Worm (Caenorhabditis elegans) whole organism, L3 larva: ENCODE results near the gene ZK470.6.

Source experiments
- R02D3.7 ChIP-seq: fragments of 150-350 bp; optimal IDR thresholded peaks from 2 replicates; lab custom pipeline; 2014; ENCODE audit warnings: missing biosample characterization, missing genetic modification characterization
- ZK546.5 ChIP-seq: sonication (generic microtip); optimal IDR thresholded peaks from 2 replicates; lab custom pipeline; 2017; ENCODE audit warnings: missing biosample characterization, missing genetic modification characterization
- aly-2 ChIP-seq: fragments of 150-350 bp; optimal IDR thresholded peaks from 2 replicates; lab custom pipeline; 2014; ENCODE audit warnings: missing biosample characterization, missing genetic modification characterization
- ama-1 ChIP-seq: fragments of 150-350 bp; optimal IDR thresholded peaks from 2 replicates; lab custom pipeline; 2018
- ceh-16 ChIP-seq: sonication (generic microtip); optimal IDR thresholded peaks from 2 replicates; lab custom pipeline; 2017; ENCODE audit warnings: missing biosample characterization, missing genetic modification characterization
- ceh-28 ChIP-seq: fragments of 150-350 bp; optimal IDR thresholded peaks from 2 replicates; lab custom pipeline; 2014; ENCODE audit warnings: missing biosample characterization, missing genetic modification reagents, missing genetic modification characterization
- ceh-82 ChIP-seq: fragments of 150-350 bp; optimal IDR thresholded peaks from 2 replicates; lab custom pipeline; 2014; ENCODE audit warnings: missing biosample characterization, missing genetic modification characterization
- ceh-9 ChIP-seq: sonication (generic microtip); optimal IDR thresholded peaks from 2 replicates; lab custom pipeline; 2018; ENCODE audit warnings: missing biosample characterization, missing genetic modification characterization
- daf-12 ChIP-seq: fragments of 150-350 bp; optimal IDR thresholded peaks from 2 replicates; lab custom pipeline; 2014; ENCODE audit warnings: missing biosample characterization, missing genetic modification reagents, missing genetic modification characterization
- egl-27 ChIP-seq: sonication (generic microtip); optimal IDR thresholded peaks from 4 replicates; lab custom pipeline; 2017; ENCODE audit warnings: missing biosample characterization, missing genetic modification reagents, missing genetic modification characterization
- egl-5 ChIP-seq: fragments of 150-350 bp; optimal IDR thresholded peaks from 2 replicates; lab custom pipeline; 2017; ENCODE audit warnings: missing biosample characterization, missing genetic modification reagents, missing genetic modification characterization, inconsistent platforms
- elt-1 ChIP-seq: fragments of 150-350 bp; optimal IDR thresholded peaks from 2 replicates; lab custom pipeline; 2014; ENCODE audit warnings: missing biosample characterization, missing genetic modification characterization
- elt-2 ChIP-seq: sonication (generic microtip); optimal IDR thresholded peaks from 2 replicates; lab custom pipeline; 2016; ENCODE audit warnings: missing genetic modification reagents, mild to moderate bottlenecking, missing genetic modification characterization, missing compliant biosample characterization
- elt-3 ChIP-seq, 3 experiments: fragments of 150-350 bp in 1 of 3; sonication (generic microtip) in 2 of 3; optimal IDR thresholded peaks; 2 replicates in 2 of 3; 4 replicates in 1 of 3; lab custom pipeline; 2014 to 2017; ENCODE audit warnings: missing biosample characterization in 3 of 3, missing genetic modification characterization in 3 of 3
- eor-1 ChIP-seq, 2 experiments: fragments of 150-350 bp; optimal IDR thresholded peaks; 2 replicates each; lab custom pipeline; 2014 to 2018; ENCODE audit warnings: missing biosample characterization in 2 of 2, missing genetic modification characterization in 2 of 2
- fkh-10 ChIP-seq: sonication (generic microtip); optimal IDR thresholded peaks from 2 replicates; lab custom pipeline; 2017; ENCODE audit warnings: missing biosample characterization, missing genetic modification reagents, missing genetic modification characterization
- fkh-2 ChIP-seq: fragments of 150-350 bp; optimal IDR thresholded peaks from 2 replicates; lab custom pipeline; 2014; ENCODE audit warnings: missing biosample characterization, missing genetic modification reagents, missing genetic modification characterization
- fos-1 ChIP-seq: fragments of 150-350 bp; optimal IDR thresholded peaks from 2 replicates; lab custom pipeline; 2014; ENCODE audit warnings: missing biosample characterization, missing genetic modification characterization
- hmg-11 ChIP-seq: sonication (generic microtip); optimal IDR thresholded peaks from 2 replicates; lab custom pipeline; 2016; ENCODE audit warnings: missing genetic modification characterization, missing compliant biosample characterization
- jun-1 ChIP-seq: fragments of 150-350 bp; optimal IDR thresholded peaks from 2 replicates; lab custom pipeline; 2014; ENCODE audit warnings: missing biosample characterization, missing genetic modification reagents, missing genetic modification characterization
- lin-15B ChIP-seq: fragments of 150-350 bp; optimal IDR thresholded peaks from 2 replicates; lab custom pipeline; 2014; ENCODE audit warnings: missing biosample characterization, missing genetic modification characterization
- lin-39 ChIP-seq: fragments of 150-350 bp; optimal IDR thresholded peaks from 2 replicates; lab custom pipeline; 2018; ENCODE audit warnings: missing biosample characterization, missing genetic modification reagents, missing genetic modification characterization
- lsy-12 ChIP-seq: sonication (generic microtip); optimal IDR thresholded peaks from 2 replicates; lab custom pipeline; 2016; ENCODE audit warnings: mild to moderate bottlenecking, missing genetic modification characterization, missing compliant biosample characterization
- mdl-1 ChIP-seq: fragments of 150-350 bp; optimal IDR thresholded peaks from 2 replicates; lab custom pipeline; 2014; ENCODE audit warnings: missing biosample characterization, missing genetic modification characterization
- nfya-1 ChIP-seq: sonication (generic microtip); optimal IDR thresholded peaks from 2 replicates; lab custom pipeline; 2017; ENCODE audit warnings: missing genetic modification characterization, mild to moderate bottlenecking, missing compliant biosample characterization, antibody characterized with exemption, moderate library complexity; ENCODE audit not compliant: insufficient read depth
- nhr-11 ChIP-seq: fragments of 150-350 bp; optimal IDR thresholded peaks from 2 replicates; lab custom pipeline; 2014; ENCODE audit warnings: missing biosample characterization, missing genetic modification characterization
- nhr-12 ChIP-seq: fragments of 150-350 bp; optimal IDR thresholded peaks from 2 replicates; lab custom pipeline; 2014; ENCODE audit warnings: missing biosample characterization, missing genetic modification characterization
- nhr-23 ChIP-seq: fragments of 150-350 bp; optimal IDR thresholded peaks from 2 replicates; lab custom pipeline; 2014; ENCODE audit warnings: missing biosample characterization, missing genetic modification reagents, missing genetic modification characterization
- nhr-237 ChIP-seq: fragments of 150-350 bp; optimal IDR thresholded peaks from 2 replicates; lab custom pipeline; 2014; ENCODE audit warnings: missing biosample characterization, missing genetic modification characterization
- nhr-25 ChIP-seq: sonication (generic microtip); optimal IDR thresholded peaks from 2 replicates; lab custom pipeline; 2017; ENCODE audit warnings: missing biosample characterization, missing genetic modification characterization
- nhr-28 ChIP-seq: fragments of 150-350 bp; optimal IDR thresholded peaks from 2 replicates; lab custom pipeline; 2014; ENCODE audit warnings: missing biosample characterization, missing genetic modification characterization
- nhr-43 ChIP-seq: sonication (generic microtip); optimal IDR thresholded peaks from 2 replicates; lab custom pipeline; 2016; ENCODE audit warnings: mild to moderate bottlenecking, missing genetic modification characterization, missing compliant biosample characterization; ENCODE audit not compliant: poor library complexity, severe bottlenecking
- nhr-67 ChIP-seq: fragments of 150-350 bp; optimal IDR thresholded peaks from 2 replicates; lab custom pipeline; 2014; ENCODE audit warnings: missing biosample characterization, missing genetic modification characterization
- nhr-76 ChIP-seq: fragments of 150-350 bp; sonication (generic microtip); optimal IDR thresholded peaks from 5 replicates; lab custom pipeline; 2014; ENCODE audit warnings: missing biosample characterization, missing genetic modification characterization
- nhr-77 ChIP-seq: fragments of 150-350 bp; optimal IDR thresholded peaks from 2 replicates; lab custom pipeline; 2014; ENCODE audit warnings: missing biosample characterization, missing genetic modification characterization
- pha-4 ChIP-seq: fragments of 150-350 bp; optimal IDR thresholded peaks from 2 replicates; lab custom pipeline; 2014; ENCODE audit warnings: missing biosample characterization, missing genetic modification reagents, missing genetic modification characterization
- pqm-1 ChIP-seq: fragments of 150-350 bp; optimal IDR thresholded peaks from 2 replicates; lab custom pipeline; 2017; ENCODE audit warnings: missing biosample characterization, missing genetic modification characterization, inconsistent platforms
- sea-2 ChIP-seq: fragments of 150-350 bp; sonication (generic microtip); optimal IDR thresholded peaks from 4 replicates; lab custom pipeline; 2014; ENCODE audit warnings: missing biosample characterization, missing genetic modification reagents, missing genetic modification characterization
- skn-1 ChIP-seq: fragments of 150-350 bp; optimal IDR thresholded peaks from 2 replicates; lab custom pipeline; 2014; ENCODE audit warnings: missing biosample characterization, missing genetic modification characterization
- snpc-4 ChIP-seq: fragments of 150-350 bp; optimal IDR thresholded peaks from 2 replicates; lab custom pipeline; 2014; ENCODE audit warnings: missing biosample characterization, missing genetic modification characterization
- tbx-2 ChIP-seq: sonication (generic microtip); optimal IDR thresholded peaks from 2 replicates; lab custom pipeline; 2016; ENCODE audit warnings: mild to moderate bottlenecking, missing genetic modification characterization, missing compliant biosample characterization
- unc-39 ChIP-seq: sonication (generic microtip); optimal IDR thresholded peaks from 4 replicates; lab custom pipeline; 2017; ENCODE audit warnings: missing biosample characterization, missing genetic modification characterization
- unc-62 ChIP-seq: fragments of 150-350 bp; sonication (generic microtip); optimal IDR thresholded peaks from 4 replicates; lab custom pipeline; 2014; ENCODE audit warnings: missing biosample characterization, missing genetic modification reagents, missing genetic modification characterization
- zag-1 ChIP-seq: fragments of 150-350 bp; optimal IDR thresholded peaks from 2 replicates; lab custom pipeline; 2014; ENCODE audit warnings: missing biosample characterization, missing genetic modification characterization
- ztf-11 ChIP-seq: fragments of 150-350 bp; optimal IDR thresholded peaks from 2 replicates; lab custom pipeline; 2014; ENCODE audit warnings: missing biosample characterization, missing genetic modification characterization
- ztf-4 ChIP-seq: fragments of 150-350 bp; optimal IDR thresholded peaks from 2 replicates; lab custom pipeline; 2014; ENCODE audit warnings: missing biosample characterization, missing genetic modification characterization

Gene ZK470.6

DNA sequence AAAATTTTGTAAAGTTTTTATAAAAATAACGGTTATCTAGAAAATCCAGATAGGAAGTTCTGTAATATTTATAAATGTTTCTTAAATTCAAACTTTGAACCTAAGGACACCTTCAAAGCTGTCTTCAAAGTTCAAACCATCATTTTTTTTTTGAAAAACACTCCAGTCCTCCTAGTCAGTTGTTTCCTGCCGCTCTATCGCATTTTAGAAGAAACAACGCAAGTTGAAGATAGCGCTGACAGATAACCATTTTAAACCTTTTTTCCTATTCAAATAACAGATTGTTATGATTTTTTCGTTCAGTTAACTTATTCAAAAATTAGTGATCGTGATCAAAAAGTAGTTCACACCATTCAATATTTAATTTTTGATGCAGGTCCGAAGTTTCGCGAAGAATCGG, 43.9 kb downstream of the ZK470.6 start:
- TF ChIP-seq nfya-1 (peak; percentile 9), elt-3 (tag; optimal IDR thresholded peaks at IDR 0.05; lab: Kevin White, UChicago) (no peak), R02D3.7 (tag; lab: Kevin White, UChicago) (no peak), nhr-11 (tag; lab: Kevin White, UChicago) (no peak), ama-1 (lab: Kevin White, UChicago) (peak; percentile 58), nhr-77 (no peak), lsy-12 (tag; lab: Kevin White, UChicago) (no peak), lin-15B (tag; lab: Kevin White, UChicago) (no peak), zag-1 (tag; lab: Kevin White, UChicago) (no peak), skn-1 (no peak), ceh-28 (tag; lab: Kevin White, UChicago) (no peak), egl-27 (tag; lab: Kevin White, UChicago) (no peak), aly-2 (tag; lab: Kevin White, UChicago) (no peak), sea-2 (GFP tag; lab: Kevin White, UChicago) (no peak), nhr-12 (tag; lab: Kevin White, UChicago) (no peak), unc-39 (tag; lab: Kevin White, UChicago) (no peak), egl-5 (tag; lab: Kevin White, UChicago) (no peak), fos-1 (tag; lab: Kevin White, UChicago) (no peak), nhr-67 (tag; lab: Kevin White, UChicago) (no peak), nhr-237 (no peak), nhr-28 (tag; lab: Kevin White, UChicago) (no peak), eor-1 (tag; optimal IDR thresholded peaks at IDR 0.05; lab: Kevin White, UChicago) (no peak), pqm-1 (tag; lab: Kevin White, UChicago) (peak; percentile 15), ztf-4 (tag; lab: Kevin White, UChicago) (no peak), ztf-11 (tag; lab: Kevin White, UChicago) (no peak), nhr-25 (no peak), ceh-82 (tag; lab: Kevin White, UChicago) (no peak), mdl-1 (tag; lab: Kevin White, UChicago) (no peak), ceh-9 (no peak), elt-2 (peak; percentile 18), fkh-2 (no peak)
- TF ChIP-seq, all 47 proteins: peak for 4

DNA sequence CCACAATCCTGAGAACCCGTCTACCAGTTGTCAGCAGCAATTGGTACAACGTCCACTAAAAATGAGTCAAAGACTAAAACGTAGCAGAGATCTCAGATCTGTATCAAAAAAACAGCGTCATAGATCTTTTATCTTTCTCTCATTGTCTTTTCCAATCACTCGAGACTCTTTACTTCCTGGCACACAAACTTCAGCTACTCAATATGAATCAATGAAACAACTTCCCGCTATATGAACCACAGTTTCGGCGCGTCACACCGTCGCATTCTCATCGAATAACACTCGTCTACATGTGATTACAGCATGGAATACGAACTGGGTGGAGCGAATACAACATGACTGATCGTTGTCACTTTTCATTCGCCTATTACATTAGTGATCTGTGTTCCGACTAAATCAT, 45.1 kb downstream of the ZK470.6 start:
- TF ChIP-seq ceh-28 (tag; lab: Kevin White, UChicago) (peak; percentile 76), elt-1 (peak; percentile 48), R02D3.7 (tag; lab: Kevin White, UChicago) (no peak), nhr-237 (no peak), snpc-4 (tag; lab: Kevin White, UChicago) (no peak), nhr-77 (no peak), egl-27 (tag; lab: Kevin White, UChicago) (peak; percentile 1), lin-15B (tag; lab: Kevin White, UChicago) (no peak), aly-2 (tag; lab: Kevin White, UChicago) (no peak), elt-3 (tag; optimal IDR thresholded peaks at IDR 0.05; lab: Kevin White, UChicago) (peak; percentile 22 to 37 (median 29)), pqm-1 (tag; lab: Kevin White, UChicago) (peak; percentile 43), pha-4 (tag; lab: Kevin White, UChicago) (no peak), daf-12 (no peak), hmg-11 (tag; lab: Kevin White, UChicago) (no peak), lin-39 (tag; lab: Kevin White, UChicago) (no peak), fkh-10 (GFP tag; lab: Kevin White, UChicago) (no peak), elt-2 (no peak), skn-1 (no peak), nhr-23 (tag; lab: Kevin White, UChicago) (peak; percentile 94), nhr-25 (peak; percentile 88), nhr-76 (tag; lab: Kevin White, UChicago) (no peak), tbx-2 (peak; percentile 56), ceh-16 (tag; lab: Kevin White, UChicago) (no peak), ceh-9 (no peak), egl-5 (tag; lab: Kevin White, UChicago) (peak; percentile 28), mdl-1 (tag; lab: Kevin White, UChicago) (no peak), ZK546.5 (tag; lab: Kevin White, UChicago) (no peak), nhr-12 (tag; lab: Kevin White, UChicago) (no peak), ceh-82 (tag; lab: Kevin White, UChicago) (no peak), unc-39 (tag; lab: Kevin White, UChicago) (no peak), nfya-1 (peak; percentile 44), nhr-28 (tag; lab: Kevin White, UChicago) (no peak), ztf-4 (tag; lab: Kevin White, UChicago) (peak; percentile 79), jun-1 (tag; lab: Kevin White, UChicago) (peak; percentile 69), unc-62 (no peak), nhr-43 (tag; lab: Kevin White, UChicago) (peak; percentile 95), zag-1 (tag; lab: Kevin White, UChicago) (no peak), fkh-2 (no peak), ama-1 (lab: Kevin White, UChicago) (no peak), sea-2 (GFP tag; lab: Kevin White, UChicago) (no peak), nhr-11 (tag; lab: Kevin White, UChicago) (no peak)
